Worm (Caenorhabditis elegans): ENCODE measurements around the gene srh-199.

ce11 chrV:1716892-1717291 is 34.5 kb downstream of the srh-199 start, which contains the start of gene srw-103:
- TF ChIP-seq ztf-23 (GFP tag; IDR thresholded peaks at IDR 0.05) (no peak), cog-1 (tag; optimal IDR thresholded peaks at IDR 0.05) (no peak), ref-1 (GFP tag; conservative IDR thresholded peaks at IDR 0.05) (no peak), ztf-29 (GFP tag; IDR thresholded peaks at IDR 0.05) (no peak), flt-1 (GFP tag; IDR thresholded peaks at IDR 0.05) (no peak), klf-2 (GFP tag; conservative IDR thresholded peaks at IDR 0.05) (no peak), T22C8.4 (GFP tag; IDR thresholded peaks at IDR 0.05) (no peak)

Data from whole organism, midembryonic.